Worm (Caenorhabditis elegans): ENCODE measurements around the gene F28C6.5.

F28C6.5 gene

ce11 chrII:8581700-8582099 lies 17.6 kb upstream of the F28C6.5 start, which contains the start of gene arl-1:
Gene arl-1 (plus strand): TSS chrII:8582000.
- TF ChIP-seq ceh-82 (tag; optimal IDR thresholded peaks at IDR 0.05): no peak
- TF ChIP-seq R02D3.7 (tag; optimal IDR thresholded peaks at IDR 0.05): no peak
- no peak for TF ChIP-seq ama-1 (optimal IDR thresholded peaks at IDR 0.05)
- no peak for TF ChIP-seq lim-7 (GFP tag; IDR thresholded peaks at IDR 0.05)
- no peak for TF ChIP-seq snpc-4 (tag; optimal IDR thresholded peaks at IDR 0.05)

- TF ChIP-seq zip-11 (GFP tag; IDR thresholded peaks at IDR 0.05) (no peak), ceh-82 (tag; optimal IDR thresholded peaks at IDR 0.05) (no peak), lin-38 (GFP tag; IDR thresholded peaks at IDR 0.05) (0 out of 2 replicates have a peak, but pooled peaks have one; percentile 28), ztf-11 (tag; optimal IDR thresholded peaks at IDR 0.05) (no peak), mdl-1 (tag; optimal IDR thresholded peaks at IDR 0.05) (no peak), nhr-102 (tag; optimal IDR thresholded peaks at IDR 0.05) (no peak), mxl-3 (GFP tag; optimal IDR thresholded peaks at IDR 0.05) (no peak), arid-1 (GFP tag; conservative IDR thresholded peaks at IDR 0.05) (no peak), ctbp-1 (GFP tag; IDR thresholded peaks at IDR 0.05) (no peak), unc-62 (GFP tag; optimal IDR thresholded peaks at IDR 0.05 in 1 of 2) (no peak), unc-62 (tag; optimal IDR thresholded peaks at IDR 0.05) (no peak), duxl-1 (tag; optimal IDR thresholded peaks at IDR 0.05; ENCODE audit: poor library complexity) (no peak), ama-1 (optimal IDR thresholded peaks at IDR 0.05) (peak; percentile 58), hlh-30 (tag; optimal IDR thresholded peaks at IDR 0.05; ENCODE audit: insufficient read depth) (peak; percentile 7), cey-2 (tag; optimal IDR thresholded peaks at IDR 0.05; ENCODE audit: borderline replicate concordance, insufficient read depth) (no peak), nhr-11 (tag; optimal IDR thresholded peaks at IDR 0.05) (no peak)
These were observed 16.3 kb upstream of the F28C6.5 start for ce11 chrII:8583035-8583434.

- TF ChIP-seq hif-1 (tag; optimal IDR thresholded peaks at IDR 0.05) (peak in 1 of 2 experiments; percentile 24), vab-7 (GFP tag; IDR thresholded peaks at IDR 0.05) (no peak), nhr-28 (tag; optimal IDR thresholded peaks at IDR 0.05) (peak; percentile 16), unc-62 (GFP tag; optimal IDR thresholded peaks at IDR 0.05 in 1 of 2) (no peak), unc-62 (tag; optimal IDR thresholded peaks at IDR 0.05) (no peak), dve-1 (tag; optimal IDR thresholded peaks at IDR 0.05; ENCODE audit: insufficient read depth) (peak; percentile 31), mdl-1 (tag; optimal IDR thresholded peaks at IDR 0.05) (peak in 1 of 2 experiments; percentile 55), dmd-9 (GFP tag; IDR thresholded peaks at IDR 0.05) (no peak), sdz-12 (GFP tag; optimal IDR thresholded peaks at IDR 0.05) (no peak), nhr-25 (tag; optimal IDR thresholded peaks at IDR 0.05; ENCODE audit: borderline replicate concordance, insufficient read depth) (no peak), daf-16 (GFP tag; optimal IDR thresholded peaks at IDR 0.05) (peak in 1 of 2 experiments; percentile 57), daf-16 (tag; optimal IDR thresholded peaks at IDR 0.05) (no peak), hlh-30 (tag; optimal IDR thresholded peaks at IDR 0.05; ENCODE audit: insufficient read depth) (peak; percentile 57), T26A8.4 (GFP tag; IDR thresholded peaks at IDR 0.05) (peak; percentile 83; the same call in 1 of the 2 replicates), hmg-1.1 (GFP tag; IDR thresholded peaks at IDR 0.05) (no peak), lsy-2 (tag; optimal IDR thresholded peaks at IDR 0.05) (peak in 1 of 2 experiments; percentile 45), mxl-3 (GFP tag; optimal IDR thresholded peaks at IDR 0.05) (peak; percentile 4), ctbp-1 (GFP tag; IDR thresholded peaks at IDR 0.05) (peak; percentile 43; the same call in 1 of the 2 replicates), F37D6.2 (tag; optimal IDR thresholded peaks at IDR 0.05) (no peak), ceh-62 (tag; optimal IDR thresholded peaks at IDR 0.05) (no peak), Y75B8A.6 (GFP tag; IDR thresholded peaks at IDR 0.05) (no peak), nhr-10 (tag; optimal IDR thresholded peaks at IDR 0.05) (no peak), ztf-11 (tag; optimal IDR thresholded peaks at IDR 0.05) (no peak), nhr-76 (tag; optimal IDR thresholded peaks at IDR 0.05) (no peak), zfp-3 (GFP tag; conservative IDR thresholded peaks at IDR 0.05) (no peak), tra-1 (GFP tag; IDR thresholded peaks at IDR 0.05) (no peak), nhr-48 (tag; optimal IDR thresholded peaks at IDR 0.05) (peak; percentile 51), Y105C5A.15 (GFP tag; IDR thresholded peaks at IDR 0.05) (no peak), T20F7.1 (GFP tag; optimal IDR thresholded peaks at IDR 0.05) (no peak), zag-1 (tag; optimal IDR thresholded peaks at IDR 0.05) (no peak), snpc-1.2 (GFP tag; IDR thresholded peaks at IDR 0.05) (no peak), ztf-7 (tag; optimal IDR thresholded peaks at IDR 0.05) (no peak), mep-1 (tag; optimal IDR thresholded peaks at IDR 0.05) (peak; percentile 53), hlh-11 (tag; optimal IDR thresholded peaks at IDR 0.05) (peak; percentile 65)
These were observed 14.2 kb upstream of the F28C6.5 start, which contains the start of gene F54C9.11 for ce11 chrII:8585036-8585627. Gene F54C9.11 (minus strand): TSS chrII:8585086.
